Worm (Caenorhabditis elegans) whole organism, L1 larva: ENCODE measurements around the gene cua-1.

Experiments
- C34B4.2 ChIP-seq: sonication (generic microtip); optimal IDR thresholded peaks from 2 replicates; lab custom pipeline; 2017; ENCODE audit warnings: mild to moderate bottlenecking, missing genetic modification characterization, missing compliant biosample characterization
- Y116A8C.19 ChIP-seq: sonication (generic microtip); optimal IDR thresholded peaks from 2 replicates; lab custom pipeline; 2016; ENCODE audit warnings: missing compliant biosample characterization, missing genetic modification characterization, borderline replicate concordance
- aly-2 ChIP-seq: fragments of 150-350 bp; optimal IDR thresholded peaks from 2 replicates; lab custom pipeline; 2014; ENCODE audit warnings: missing biosample characterization, missing genetic modification characterization
- ama-1 ChIP-seq: fragments of 150-350 bp; optimal IDR thresholded peaks from 2 replicates; lab custom pipeline; 2014
- ceh-63 ChIP-seq: fragments of 200-800 bp; sonication (Bioruptor generic); optimal IDR thresholded peaks from 2 replicates; lab custom pipeline; 2018; ENCODE audit warnings: mild to moderate bottlenecking, missing genetic modification characterization, missing compliant biosample characterization
- ceh-8 ChIP-seq: fragments of 200-800 bp; sonication (Bioruptor generic); optimal IDR thresholded peaks from 2 replicates; lab custom pipeline; 2018; ENCODE audit warnings: mild to moderate bottlenecking, missing genetic modification characterization, moderate library complexity, missing compliant biosample characterization
- ceh-88 ChIP-seq: fragments of 200-800 bp; sonication (Bioruptor generic); IDR thresholded peaks from 2 replicates; pipeline ENCODE4 v1.3.6; 2022; ENCODE audit warnings: missing genetic modification characterization, missing compliant biosample characterization
- ceh-90 ChIP-seq: sonication (generic microtip); optimal IDR thresholded peaks from 2 replicates; lab custom pipeline; 2016; ENCODE audit warnings: missing genetic modification characterization, missing compliant biosample characterization
- elt-2 ChIP-seq: sonication (generic microtip); optimal IDR thresholded peaks from 2 replicates; lab custom pipeline; 2016; ENCODE audit warnings: missing genetic modification characterization, mild to moderate bottlenecking, inconsistent platforms, missing compliant biosample characterization, missing genetic modification reagents
- elt-3 ChIP-seq, 6 experiments: fragments of 150-350 bp in 1 of 6; sonication (generic microtip); optimal IDR thresholded peaks; 2 replicates each; lab custom pipeline; 2017 to 2018; ENCODE audit warnings: missing biosample characterization in 6 of 6, missing genetic modification characterization in 6 of 6, inconsistent platforms in 1 of 6
- ets-5 ChIP-seq: fragments of 200-800 bp; sonication (Bioruptor generic); IDR thresholded peaks from 2 replicates; pipeline ENCODE4 v1.3.6; 2022; ENCODE audit warnings: missing genetic modification characterization, missing compliant biosample characterization
- fkh-10 ChIP-seq: sonication (generic microtip); optimal IDR thresholded peaks from 2 replicates; lab custom pipeline; 2017; ENCODE audit warnings: missing biosample characterization, missing genetic modification reagents, missing genetic modification characterization
- fos-1 ChIP-seq: fragments of 150-350 bp; optimal IDR thresholded peaks from 2 replicates; lab custom pipeline; 2014; ENCODE audit warnings: missing biosample characterization, missing genetic modification characterization
- grh-1 ChIP-seq: fragments of 200-800 bp; sonication (Bioruptor generic); IDR thresholded peaks from 2 replicates; pipeline ENCODE4 v1.3.6; 2022; ENCODE audit warnings: missing genetic modification reagents, missing genetic modification characterization, missing compliant biosample characterization
- hlh-4 ChIP-seq: sonication (generic microtip); optimal IDR thresholded peaks from 2 replicates; lab custom pipeline; 2016; ENCODE audit warnings: mild to moderate bottlenecking, missing genetic modification characterization, missing compliant biosample characterization
- hpl-2 ChIP-seq: fragments of 150-350 bp; optimal IDR thresholded peaks from 2 replicates; lab custom pipeline; 2014; ENCODE audit warnings: missing biosample characterization, missing genetic modification reagents, missing genetic modification characterization
- irx-1 ChIP-seq: sonication (generic microtip); optimal IDR thresholded peaks from 2 replicates; lab custom pipeline; 2016; ENCODE audit warnings: missing genetic modification characterization, missing compliant biosample characterization
- jun-1 ChIP-seq: fragments of 150-350 bp; optimal IDR thresholded peaks from 2 replicates; lab custom pipeline; 2014; ENCODE audit warnings: missing biosample characterization, missing genetic modification reagents, missing genetic modification characterization
- lin-14 ChIP-seq: fragments of 200-800 bp; sonication (Bioruptor generic); optimal IDR thresholded peaks from 2 replicates; lab custom pipeline; 2018; ENCODE audit warnings: mild to moderate bottlenecking, missing genetic modification characterization, moderate library complexity, missing compliant biosample characterization
- lir-3 ChIP-seq: sonication (generic microtip); optimal IDR thresholded peaks from 2 replicates; lab custom pipeline; 2016; ENCODE audit warnings: mild to moderate bottlenecking, missing genetic modification characterization, moderate library complexity, missing compliant biosample characterization; ENCODE audit not compliant: poor library complexity
- mab-9 ChIP-seq: fragments of 200-800 bp; sonication (Bioruptor generic); IDR thresholded peaks from 2 replicates; pipeline ENCODE4 v1.3.6; 2022; ENCODE audit warnings: missing genetic modification reagents, missing genetic modification characterization, missing compliant biosample characterization
- mdl-1 ChIP-seq, 2 experiments: fragments of 150-350 bp; optimal IDR thresholded peaks; 2 replicates each; lab custom pipeline; 2014 to 2017; ENCODE audit warnings: missing biosample characterization in 2 of 2, missing genetic modification characterization in 2 of 2, inconsistent platforms in 1 of 2
- nhr-12 ChIP-seq: sonication (generic microtip); optimal IDR thresholded peaks from 2 replicates; lab custom pipeline; 2017; ENCODE audit warnings: missing biosample characterization, missing genetic modification characterization
- nhr-237 ChIP-seq: fragments of 150-350 bp; optimal IDR thresholded peaks from 2 replicates; lab custom pipeline; 2014; ENCODE audit warnings: missing biosample characterization, missing genetic modification characterization
- nhr-47 ChIP-seq: sonication (generic microtip); optimal IDR thresholded peaks from 2 replicates; lab custom pipeline; 2016; ENCODE audit warnings: mild to moderate bottlenecking, missing genetic modification characterization, moderate library complexity, missing compliant biosample characterization
- nhr-71 ChIP-seq: sonication (generic microtip); optimal IDR thresholded peaks from 2 replicates; lab custom pipeline; 2016; ENCODE audit warnings: mild to moderate bottlenecking, missing genetic modification characterization, moderate library complexity, missing compliant biosample characterization
- nhr-76 ChIP-seq: sonication (generic microtip); optimal IDR thresholded peaks from 2 replicates; lab custom pipeline; 2017; ENCODE audit warnings: missing biosample characterization, missing genetic modification characterization
- nhr-77 ChIP-seq: fragments of 150-350 bp; optimal IDR thresholded peaks from 2 replicates; lab custom pipeline; 2014; ENCODE audit warnings: missing biosample characterization, missing genetic modification characterization
- nhr-84 ChIP-seq: sonication (generic microtip); optimal IDR thresholded peaks from 2 replicates; lab custom pipeline; 2017; ENCODE audit warnings: missing biosample characterization, missing genetic modification characterization
- nhr-90 ChIP-seq: sonication (generic microtip); optimal IDR thresholded peaks from 2 replicates; lab custom pipeline; 2016; ENCODE audit warnings: mild to moderate bottlenecking, missing genetic modification characterization, missing compliant biosample characterization; ENCODE audit not compliant: poor library complexity
- pag-3 ChIP-seq: sonication (generic microtip); optimal IDR thresholded peaks from 2 replicates; lab custom pipeline; 2017; ENCODE audit warnings: missing genetic modification characterization, mild to moderate bottlenecking, missing compliant biosample characterization, antibody characterized with exemption, borderline replicate concordance; ENCODE audit not compliant: insufficient read depth
- pax-3 ChIP-seq: fragments of 200-800 bp; sonication (Bioruptor generic); optimal IDR thresholded peaks from 2 replicates; lab custom pipeline; 2018; ENCODE audit warnings: mild to moderate bottlenecking, missing genetic modification characterization, moderate library complexity, missing compliant biosample characterization
- skn-1 ChIP-seq: fragments of 150-350 bp; optimal IDR thresholded peaks from 2 replicates; lab custom pipeline; 2014; ENCODE audit warnings: missing biosample characterization, missing genetic modification characterization
- snu-23 ChIP-seq: sonication (generic microtip); optimal IDR thresholded peaks from 2 replicates; lab custom pipeline; 2016; ENCODE audit warnings: missing genetic modification characterization, missing compliant biosample characterization
- sox-4 ChIP-seq: sonication (generic microtip); optimal IDR thresholded peaks from 2 replicates; lab custom pipeline; 2016; ENCODE audit warnings: missing genetic modification characterization, missing compliant biosample characterization
- sup-37 ChIP-seq: fragments of 200-800 bp; sonication (Bioruptor generic); optimal IDR thresholded peaks from 2 replicates; lab custom pipeline; 2018; ENCODE audit warnings: mild to moderate bottlenecking, missing genetic modification characterization, missing compliant biosample characterization
- swsn-7 ChIP-seq: sonication (generic microtip); optimal IDR thresholded peaks from 2 replicates; lab custom pipeline; 2016; ENCODE audit warnings: missing genetic modification characterization, missing compliant biosample characterization
- tbx-2 ChIP-seq: sonication (generic microtip); optimal IDR thresholded peaks from 2 replicates; lab custom pipeline; 2016; ENCODE audit warnings: missing genetic modification characterization, missing compliant biosample characterization
- unc-30 ChIP-seq: sonication (generic microtip); optimal IDR thresholded peaks from 2 replicates; lab custom pipeline; 2017; ENCODE audit warnings: missing biosample characterization, missing genetic modification characterization
- unc-86 ChIP-seq: sonication (generic microtip); optimal IDR thresholded peaks from 2 replicates; lab custom pipeline; 2016; ENCODE audit warnings: missing genetic modification characterization, missing compliant biosample characterization
- vab-15 ChIP-seq: sonication (generic microtip); optimal IDR thresholded peaks from 2 replicates; lab custom pipeline; 2017; ENCODE audit warnings: missing genotype, mild to moderate bottlenecking, missing genetic modification characterization, missing compliant biosample characterization
- xbp-1 ChIP-seq: sonication (generic microtip); optimal IDR thresholded peaks from 2 replicates; lab custom pipeline; 2016; ENCODE audit warnings: missing genetic modification characterization, missing compliant biosample characterization
- zag-1 ChIP-seq: fragments of 150-350 bp; optimal IDR thresholded peaks from 2 replicates; lab custom pipeline; 2014; ENCODE audit warnings: missing biosample characterization, missing genetic modification characterization
- ztf-11 ChIP-seq, 2 experiments: sonication (generic microtip); optimal IDR thresholded peaks; 2 replicates each; lab custom pipeline; 2016 to 2017; ENCODE audit warnings: missing genetic modification characterization in 2 of 2, missing biosample characterization in 1 of 2, missing compliant biosample characterization in 1 of 2
- ztf-4 ChIP-seq: fragments of 150-350 bp; optimal IDR thresholded peaks from 2 replicates; lab custom pipeline; 2014; ENCODE audit warnings: missing biosample characterization, missing genetic modification characterization

Gene cua-1

DNA sequence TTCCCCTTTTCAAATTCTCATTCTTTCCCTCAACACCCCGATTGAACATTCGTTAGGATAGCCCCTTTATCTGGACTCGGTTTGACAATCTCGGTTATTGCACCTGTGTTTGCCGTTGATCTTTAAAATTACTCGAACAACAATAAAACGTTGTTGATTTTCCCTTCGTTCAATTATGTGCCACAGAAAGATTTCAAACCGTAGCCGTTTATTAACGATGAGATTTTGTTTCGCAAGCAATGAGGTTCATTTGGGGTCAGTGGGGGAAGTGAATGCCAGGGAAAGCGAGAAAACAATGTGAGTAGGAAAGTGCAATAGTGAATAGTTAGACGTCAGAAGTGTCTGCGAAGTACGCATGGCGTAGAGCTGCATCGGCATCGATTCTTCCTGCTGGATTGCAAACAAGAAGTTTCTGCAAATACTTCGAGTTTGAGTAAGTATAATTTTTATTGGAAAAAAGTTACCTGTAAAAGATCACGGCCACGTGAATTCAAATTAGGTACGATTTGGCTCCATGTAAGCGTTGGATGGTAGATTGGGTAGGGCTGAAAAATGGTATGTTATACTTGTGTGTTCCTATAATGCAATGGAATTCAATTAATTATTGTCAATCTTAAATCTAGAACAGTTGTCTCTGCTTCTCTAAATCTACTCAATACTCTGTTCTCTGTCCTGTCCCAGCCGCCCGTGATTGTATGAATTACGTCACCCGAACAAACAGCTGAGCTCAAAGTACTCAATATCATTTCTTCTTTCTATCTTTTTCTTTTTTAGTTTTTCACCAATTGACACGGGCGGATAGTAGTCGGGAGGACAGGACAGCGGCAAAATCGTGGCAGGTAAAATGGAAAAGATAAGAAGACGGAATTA lies 9.6 kb upstream of the cua-1 start, which contains the start of gene kel-3 (continued):
- TF ChIP-seq lir-3 (tag; lab: Kevin White, UChicago) (peak; percentile 53), mdl-1 (tag; optimal IDR thresholded peaks at IDR 0.05; lab: Kevin White, UChicago) (peak in 1 of 2 experiments; percentile 68), nhr-71 (tag; lab: Kevin White, UChicago) (peak; percentile 91), lin-14 (peak; percentile 91), nhr-76 (tag; lab: Kevin White, UChicago) (no peak), ama-1 (lab: Kevin White, UChicago) (peak; percentile 98), mab-9 (0 out of 2 replicates have a peak, but pooled peaks have one; percentile 23), aly-2 (peak; percentile 97), vab-15 (tag; lab: Kevin White, UChicago) (no peak), nhr-237 (tag; lab: Kevin White, UChicago) (no peak), Y116A8C.19 (tag; lab: Kevin White, UChicago) (no peak), zag-1 (tag; lab: Kevin White, UChicago) (no peak)

DNA sequence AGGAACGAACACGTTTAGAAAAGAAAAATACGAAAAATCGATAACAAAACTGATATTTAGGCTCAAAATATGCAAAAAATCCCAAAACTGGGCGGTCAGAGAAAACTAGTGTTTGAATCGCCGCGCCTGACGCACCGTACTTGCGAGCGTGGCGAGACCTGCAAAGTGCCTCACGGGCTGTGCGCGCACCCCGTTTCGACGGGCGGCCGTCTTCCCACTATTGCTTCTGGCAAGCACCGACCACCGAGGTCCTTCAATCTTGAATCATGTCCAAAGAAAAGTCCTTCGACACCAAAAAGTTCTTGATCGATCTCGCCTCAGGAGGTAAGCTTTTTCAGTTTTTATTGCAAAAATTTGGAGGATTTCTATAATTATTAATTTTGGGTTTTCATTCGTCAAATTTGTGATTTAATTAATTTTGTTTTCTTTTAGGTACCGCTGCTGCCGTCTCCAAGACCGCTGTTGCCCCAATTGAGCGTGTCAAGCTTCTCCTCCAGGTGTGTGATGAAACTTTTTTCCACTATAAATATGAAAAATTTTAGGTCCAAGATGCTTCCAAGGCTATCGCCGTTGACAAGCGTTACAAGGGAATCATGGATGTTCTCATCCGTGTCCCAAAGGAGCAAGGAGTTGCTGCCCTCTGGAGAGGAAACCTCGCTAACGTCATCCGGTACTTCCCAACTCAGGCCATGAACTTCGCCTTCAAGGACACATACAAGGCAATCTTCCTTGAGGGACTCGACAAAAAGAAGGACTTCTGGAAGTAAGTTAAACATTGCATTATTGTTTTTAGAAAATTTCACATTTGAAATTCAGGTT lies 8.1 kb upstream of the cua-1 start, which contains the start of gene ant-1.1:
TSS of gene ant-1.1 (plus strand) at position 199 of the 819 bp plus-strand sequence.
- TF ChIP-seq jun-1 (tag; lab: Kevin White, UChicago) = peak; percentile 94
- peak in 5 of 6 experiments; percentile 39 to 86 (median 60) for TF ChIP-seq elt-3 (tag; optimal IDR thresholded peaks at IDR 0.05; lab: Kevin White, UChicago)
- peak; percentile 96 for TF ChIP-seq pax-3 (tag; lab: Kevin White, UChicago)
- TF ChIP-seq skn-1 = peak; percentile 94
- TF ChIP-seq elt-2 (tag; lab: Kevin White, UChicago) = peak; percentile 59
- peak; percentile 95 for TF ChIP-seq unc-86 (tag; lab: Kevin White, UChicago)
- TF ChIP-seq ama-1 (lab: Kevin White, UChicago) = peak; percentile 83
- peak; percentile 95 for TF ChIP-seq swsn-7
- TF ChIP-seq mab-9 = peak; percentile 93
- peak; percentile 93 for TF ChIP-seq grh-1 (GFP tag; lab: Robert Waterston, UW)
- peak; percentile 72 for TF ChIP-seq fos-1 (tag; lab: Kevin White, UChicago)
- TF ChIP-seq C34B4.2 (tag; lab: Kevin White, UChicago) = peak; percentile 100
- TF ChIP-seq hpl-2 (GFP tag; lab: Kevin White, UChicago) = peak; percentile 2
- TF ChIP-seq ceh-63 = no peak
- peak; percentile 80 for TF ChIP-seq sox-4 (tag; lab: Kevin White, UChicago)
- TF ChIP-seq Y116A8C.19 (tag; lab: Kevin White, UChicago) = no peak
- TF ChIP-seq nhr-84 = no peak
- TF ChIP-seq tbx-2 (tag; lab: Kevin White, UChicago) = peak; percentile 96
- TF ChIP-seq ceh-8 (GFP tag; lab: Kevin White, UChicago) = peak; percentile 88
- TF ChIP-seq nhr-71 (tag; lab: Kevin White, UChicago) = peak; percentile 98
- TF ChIP-seq xbp-1 = peak; percentile 95
- peak; percentile 77 for TF ChIP-seq irx-1 (tag; lab: Kevin White, UChicago)
- peak; percentile 97 for TF ChIP-seq snu-23 (GFP tag; lab: Kevin White, UChicago)
- TF ChIP-seq nhr-90 (tag; lab: Kevin White, UChicago) = peak; percentile 96
- peak; percentile 87 for TF ChIP-seq sup-37 (GFP tag; lab: Kevin White, UChicago)
- TF ChIP-seq ets-5 = no peak
- TF ChIP-seq pag-3 (tag; lab: Kevin White, UChicago) = no peak
- no peak for TF ChIP-seq nhr-12 (tag; lab: Kevin White, UChicago)
- TF ChIP-seq fkh-10 (GFP tag; lab: Kevin White, UChicago) = peak; percentile 70
- peak; percentile 98 for TF ChIP-seq nhr-47 (tag; lab: Kevin White, UChicago)
- TF ChIP-seq ztf-11 (tag; optimal IDR thresholded peaks at IDR 0.05; lab: Kevin White, UChicago) = peak in 1 of 2 experiments; percentile 87
- TF ChIP-seq nhr-237 (tag; lab: Kevin White, UChicago) = peak; percentile 49
- TF ChIP-seq nhr-77 (tag; lab: Kevin White, UChicago) = peak; percentile 94
- TF ChIP-seq ceh-88 (GFP tag; lab: Robert Waterston, UW) = peak; percentile 92
- no peak for TF ChIP-seq unc-30 (tag; lab: Kevin White, UChicago)
- TF ChIP-seq ceh-90 = peak; percentile 38
- TF ChIP-seq ztf-4 (tag; lab: Kevin White, UChicago) = peak; percentile 85
- peak; percentile 37 for TF ChIP-seq aly-2
- peak; percentile 37 for TF ChIP-seq hlh-4 (tag; lab: Kevin White, UChicago)
